Worm (Caenorhabditis elegans) whole organism, L4/young adult: ENCODE data around the gene B0286.1.

Experiments used
- dao-5 ChIP-seq: sonication (generic microtip); optimal IDR thresholded peaks from 2 replicates; lab custom pipeline; 2016; ENCODE audit warnings: missing genotype, missing genetic modification characterization, moderate library complexity, missing compliant biosample characterization
- him-1 ChIP-seq: sonication (generic microtip); optimal IDR thresholded peaks from 2 replicates; lab custom pipeline; 2016; ENCODE audit warnings: missing genotype, missing genetic modification reagents, missing genetic modification characterization, missing compliant biosample characterization

ce11 chrII:4372406-4372805 is 5.9 kb upstream of the B0286.1 start, which contains the start of gene paic-1:
- TF ChIP-seq dao-5 (tag; lab: Kevin White, UChicago), result no peak
- no peak for TF ChIP-seq him-1
